Worm (Caenorhabditis elegans) whole organism, L4 larva: ENCODE results near the gene pap-2.
A peak's percentile ranks its signal among the peaks of the same experiment; 100 is the strongest.

Experiments
- F37D6.2 ChIP-seq: sonication (generic microtip); optimal IDR thresholded peaks from 2 replicates; lab custom pipeline; 2016; ENCODE audit warnings: mild to moderate bottlenecking, missing genetic modification characterization, missing compliant biosample characterization
- F44E2.7 ChIP-seq: fragments of 200-800 bp; sonication (Bioruptor generic); IDR thresholded peaks from 2 replicates; pipeline ENCODE4 v2.1.2; 2022; ENCODE audit warnings: missing genetic modification characterization, missing compliant biosample characterization
- R02D3.7 ChIP-seq: fragments of 150-350 bp; sonication (generic microtip); optimal IDR thresholded peaks from 3 replicates; lab custom pipeline; 2014; ENCODE audit warnings: missing biosample characterization, missing genetic modification characterization
- T20F7.1 ChIP-seq: fragments of 200-800 bp; sonication (Bioruptor generic); optimal IDR thresholded peaks from 2 replicates; lab custom pipeline; 2018; ENCODE audit warnings: mild to moderate bottlenecking, missing genetic modification characterization, missing compliant biosample characterization
- aha-1 ChIP-seq: fragments of 150-350 bp; peaks from one replicate; lab custom pipeline; 2014; ENCODE audit warnings: missing biosample characterization, missing genetic modification characterization
- aly-2 ChIP-seq: sonication (generic microtip); optimal IDR thresholded peaks from 2 replicates; lab custom pipeline; 2018; ENCODE audit warnings: missing biosample characterization, missing genetic modification characterization
- ama-1 ChIP-seq: fragments of 150-350 bp; optimal IDR thresholded peaks from 2 replicates; lab custom pipeline; 2014; ENCODE audit warnings: inconsistent platforms, mixed read lengths
- arid-1 ChIP-seq: fragments of 200-800 bp; sonication (Bioruptor generic); conservative IDR thresholded peaks from 2 replicates; pipeline ENCODE4 v1.3.6; 2022; ENCODE audit warnings: missing genetic modification reagents, missing genetic modification characterization, missing compliant biosample characterization
- ceh-44 ChIP-seq: fragments of 200-800 bp; sonication (Bioruptor generic); IDR thresholded peaks from 2 replicates; pipeline ENCODE4 v1.3.6; 2022; ENCODE audit warnings: missing genetic modification reagents, missing genetic modification characterization, missing compliant biosample characterization
- ceh-82 ChIP-seq: sonication (generic microtip); optimal IDR thresholded peaks from 2 replicates; lab custom pipeline; 2017; ENCODE audit warnings: missing biosample characterization, missing genetic modification characterization
- cey-2 ChIP-seq: sonication (generic microtip); optimal IDR thresholded peaks from 3 replicates; lab custom pipeline; 2017; ENCODE audit warnings: missing genetic modification characterization, mild to moderate bottlenecking, missing compliant biosample characterization, antibody characterized with exemption, borderline replicate concordance; ENCODE audit not compliant: insufficient read depth
- ctbp-1 ChIP-seq: fragments of 200-800 bp; sonication (Bioruptor generic); IDR thresholded peaks from 2 replicates; pipeline ENCODE4 v1.3.6; 2022; ENCODE audit warnings: missing genetic modification reagents, missing genetic modification characterization, missing compliant biosample characterization
- daf-12 ChIP-seq: fragments of 150-350 bp; optimal IDR thresholded peaks from 2 replicates; lab custom pipeline; 2014; ENCODE audit warnings: missing biosample characterization, missing genetic modification reagents, missing genetic modification characterization
- dmd-8 ChIP-seq: fragments of 200-800 bp; sonication (Bioruptor generic); IDR thresholded peaks from 2 replicates; pipeline ENCODE4 v1.3.6; 2022; ENCODE audit warnings: missing genetic modification characterization, missing compliant biosample characterization
- dve-1 ChIP-seq: sonication (generic microtip); optimal IDR thresholded peaks from 2 replicates; lab custom pipeline; 2017; ENCODE audit warnings: antibody characterized with exemption, mild to moderate bottlenecking, missing genetic modification characterization, missing compliant biosample characterization; ENCODE audit not compliant: insufficient read depth
- fos-1 ChIP-seq: fragments of 150-350 bp; optimal IDR thresholded peaks from 2 replicates; lab custom pipeline; 2014; ENCODE audit warnings: missing biosample characterization, missing genetic modification characterization
- gei-8 ChIP-seq: fragments of 200-800 bp; sonication (Bioruptor generic); optimal IDR thresholded peaks from 2 replicates; lab custom pipeline; 2018; ENCODE audit warnings: mild to moderate bottlenecking, missing genetic modification characterization, missing compliant biosample characterization
- hlh-11 ChIP-seq: fragments of 200-800 bp; sonication (Bioruptor generic); optimal IDR thresholded peaks from 2 replicates; lab custom pipeline; 2018; ENCODE audit warnings: mild to moderate bottlenecking, missing genetic modification characterization, missing compliant biosample characterization
- hlh-30 ChIP-seq: sonication (generic microtip); optimal IDR thresholded peaks from 2 replicates; lab custom pipeline; 2017; ENCODE audit warnings: antibody characterized with exemption, mild to moderate bottlenecking, missing genetic modification characterization, missing compliant biosample characterization; ENCODE audit not compliant: insufficient read depth
- lin-13 ChIP-seq: fragments of 150-350 bp; optimal IDR thresholded peaks from 2 replicates; lab custom pipeline; 2014; ENCODE audit warnings: missing biosample characterization, missing genetic modification reagents, missing genetic modification characterization
- lin-29 ChIP-seq: fragments of 200-800 bp; sonication (Bioruptor generic); IDR thresholded peaks from 2 replicates; pipeline ENCODE4 v1.3.6; 2022; ENCODE audit warnings: missing genetic modification reagents, missing genetic modification characterization, missing compliant biosample characterization
- lin-38 ChIP-seq: fragments of 200-800 bp; sonication (Bioruptor generic); IDR thresholded peaks from 2 replicates; pipeline ENCODE4 v1.3.6; 2022; ENCODE audit warnings: missing genetic modification reagents, missing genetic modification characterization, missing compliant biosample characterization
- lin-39 ChIP-seq: fragments of 150-350 bp; optimal IDR thresholded peaks from 2 replicates; lab custom pipeline; 2014; ENCODE audit warnings: missing biosample characterization, missing genetic modification reagents, missing genetic modification characterization
- lsy-2 ChIP-seq, 2 experiments: fragments of 150-350 bp in 1 of 2; sonication (generic microtip) in 1 of 2; optimal IDR thresholded peaks; 2 replicates each; lab custom pipeline; 2014 to 2017; ENCODE audit warnings: missing biosample characterization in 2 of 2, missing genetic modification characterization in 2 of 2
- madf-9 ChIP-seq: fragments of 200-800 bp; sonication (Bioruptor generic); conservative IDR thresholded peaks from 2 replicates; pipeline ENCODE4 v1.3.6; 2022; ENCODE audit warnings: missing genetic modification reagents, missing genetic modification characterization, missing compliant biosample characterization
- mdl-1 ChIP-seq, 2 experiments: fragments of 150-350 bp in 1 of 2; sonication (generic microtip) in 1 of 2; optimal IDR thresholded peaks; 2 replicates each; lab custom pipeline; 2014 to 2017; ENCODE audit warnings: missing biosample characterization in 2 of 2, missing genetic modification characterization in 2 of 2
- mdt-29 ChIP-seq: fragments of 200-800 bp; sonication (Bioruptor generic); IDR thresholded peaks from 2 replicates; pipeline ENCODE4 v1.3.6; 2022; ENCODE audit warnings: missing genetic modification reagents, missing genetic modification characterization, missing compliant biosample characterization
- mxl-3 ChIP-seq: fragments of 200-800 bp; sonication (Bioruptor generic); optimal IDR thresholded peaks from 2 replicates; lab custom pipeline; 2018; ENCODE audit warnings: mild to moderate bottlenecking, missing genetic modification characterization, missing compliant biosample characterization
- nhr-102 ChIP-seq: sonication (generic microtip); optimal IDR thresholded peaks from 2 replicates; lab custom pipeline; 2016; ENCODE audit warnings: mild to moderate bottlenecking, missing genetic modification characterization, moderate library complexity, missing compliant biosample characterization
- nhr-11 ChIP-seq: fragments of 150-350 bp; optimal IDR thresholded peaks from 2 replicates; lab custom pipeline; 2014; ENCODE audit warnings: missing biosample characterization, missing genetic modification characterization
- nhr-111 ChIP-seq: fragments of 200-800 bp; sonication (Bioruptor generic); optimal IDR thresholded peaks from 2 replicates; lab custom pipeline; 2018; ENCODE audit warnings: mild to moderate bottlenecking, missing genetic modification characterization, missing compliant biosample characterization
- nhr-28 ChIP-seq: fragments of 150-350 bp; optimal IDR thresholded peaks from 2 replicates; lab custom pipeline; 2014; ENCODE audit warnings: missing biosample characterization, missing genetic modification characterization
- nhr-41 ChIP-seq: fragments of 200-800 bp; sonication (Bioruptor generic); IDR thresholded peaks from 2 replicates; pipeline ENCODE4 v1.3.6; 2022; ENCODE audit warnings: missing genetic modification reagents, missing genetic modification characterization, missing compliant biosample characterization
- nhr-6 ChIP-seq: fragments of 150-350 bp; optimal IDR thresholded peaks from 2 replicates; lab custom pipeline; 2014; ENCODE audit warnings: missing biosample characterization, missing genetic modification characterization
- nhr-76 ChIP-seq: fragments of 150-350 bp; optimal IDR thresholded peaks from 2 replicates; lab custom pipeline; 2014; ENCODE audit warnings: missing biosample characterization, missing genetic modification characterization
- nhr-77 ChIP-seq: fragments of 150-350 bp; optimal IDR thresholded peaks from 2 replicates; lab custom pipeline; 2014; ENCODE audit warnings: missing biosample characterization, missing genetic modification characterization
- php-3 ChIP-seq: fragments of 200-800 bp; sonication (Bioruptor generic); IDR thresholded peaks from 2 replicates; pipeline ENCODE4 v1.3.6; 2022; ENCODE audit warnings: missing genetic modification reagents, missing genetic modification characterization, missing compliant biosample characterization
- pqm-1 ChIP-seq: sonication (generic microtip); optimal IDR thresholded peaks from 2 replicates; lab custom pipeline; 2017; ENCODE audit warnings: missing biosample characterization, missing genetic modification characterization
- rbr-2 ChIP-seq: sonication (generic microtip); optimal IDR thresholded peaks from 2 replicates; lab custom pipeline; 2016; ENCODE audit warnings: missing genotype, missing genetic modification characterization, missing compliant biosample characterization
- saeg-2 ChIP-seq: fragments of 200-800 bp; sonication (Bioruptor generic); IDR thresholded peaks from 2 replicates; pipeline ENCODE4 v1.3.6; 2022; ENCODE audit warnings: missing genetic modification reagents, missing genetic modification characterization, missing compliant biosample characterization
- set-16 ChIP-seq: fragments of 200-800 bp; sonication (Bioruptor generic); IDR thresholded peaks from 2 replicates; pipeline ENCODE4 v1.3.6; 2022; ENCODE audit warnings: missing genetic modification reagents, missing genetic modification characterization, missing compliant biosample characterization
- snpc-4 ChIP-seq: fragments of 150-350 bp; optimal IDR thresholded peaks from 2 replicates; lab custom pipeline; 2014; ENCODE audit warnings: missing biosample characterization, missing genetic modification characterization
- spr-1 ChIP-seq: sonication (generic microtip); optimal IDR thresholded peaks from 2 replicates; lab custom pipeline; 2016; ENCODE audit warnings: mild to moderate bottlenecking, missing genetic modification characterization, missing compliant biosample characterization
- spr-3 ChIP-seq: fragments of 200-800 bp; sonication (Bioruptor generic); optimal IDR thresholded peaks from 2 replicates; lab custom pipeline; 2018; ENCODE audit warnings: mild to moderate bottlenecking, missing genetic modification characterization, missing compliant biosample characterization
- tag-97 ChIP-seq: fragments of 200-800 bp; sonication (Bioruptor generic); IDR thresholded peaks from 2 replicates; pipeline ENCODE4 v1.3.6; 2022; ENCODE audit warnings: missing genetic modification characterization, missing compliant biosample characterization
- unc-130 ChIP-seq: sonication (generic microtip); optimal IDR thresholded peaks from 2 replicates; lab custom pipeline; 2016; ENCODE audit warnings: missing genetic modification reagents, missing genetic modification characterization, missing compliant biosample characterization
- unc-62 ChIP-seq, 3 experiments: fragments of 150-350 bp in 1 of 3; sonication (generic microtip); optimal IDR thresholded peaks in 2 of 3; peaks in 1 of 3; 1 replicate in 1 of 3; 2 replicates in 2 of 3; lab custom pipeline; 2014 to 2017; ENCODE audit warnings: missing biosample characterization in 3 of 3, missing genetic modification characterization in 3 of 3, missing genetic modification reagents in 3 of 3, missing genotype in 1 of 3
- zag-1 ChIP-seq: fragments of 150-350 bp; optimal IDR thresholded peaks from 2 replicates; lab custom pipeline; 2014; ENCODE audit warnings: missing biosample characterization, missing genetic modification characterization
- zfp-2 ChIP-seq: sonication (generic microtip); optimal IDR thresholded peaks from 2 replicates; lab custom pipeline; 2016; ENCODE audit warnings: mild to moderate bottlenecking, missing genetic modification characterization, missing compliant biosample characterization
- zip-11 ChIP-seq: fragments of 200-800 bp; sonication (Bioruptor generic); IDR thresholded peaks from 2 replicates; pipeline ENCODE4 v1.3.6; 2022; ENCODE audit warnings: missing genetic modification characterization, missing compliant biosample characterization
- zip-2 ChIP-seq: fragments of 150-350 bp; optimal IDR thresholded peaks from 2 replicates; lab custom pipeline; 2014; ENCODE audit warnings: missing biosample characterization, missing genetic modification characterization
- ztf-11 ChIP-seq: fragments of 150-350 bp; optimal IDR thresholded peaks from 2 replicates; lab custom pipeline; 2014; ENCODE audit warnings: missing biosample characterization, missing genetic modification characterization
- ztf-7 ChIP-seq: fragments of 150-350 bp; optimal IDR thresholded peaks from 2 replicates; lab custom pipeline; 2014; ENCODE audit warnings: missing biosample characterization, missing genetic modification characterization

The pap-2 gene

DNA sequence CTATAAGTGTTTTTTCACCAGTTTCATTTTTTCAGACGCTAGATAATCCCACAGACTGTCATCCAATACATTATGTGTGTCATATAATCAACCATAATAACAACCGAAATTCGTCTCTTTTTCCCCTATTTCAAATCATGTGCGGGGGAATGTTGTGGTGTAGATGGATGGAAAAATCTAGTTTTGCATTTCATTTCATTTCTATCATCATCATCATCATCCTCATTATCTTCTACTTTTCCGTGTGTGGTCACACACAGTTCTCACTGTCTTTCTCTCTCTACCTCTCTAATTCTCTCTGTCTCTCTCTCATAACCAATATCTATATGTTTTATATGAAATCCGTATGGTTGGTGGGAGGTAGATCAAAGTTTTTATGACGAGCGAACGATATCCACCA lies 35.8 kb downstream of the pap-2 start:
- TF ChIP-seq R02D3.7 (tag; lab: Kevin White, UChicago) (no peak), daf-12 (no peak), cey-2 (tag; lab: Kevin White, UChicago) (no peak), unc-62 (GFP tag; optimal IDR thresholded peaks at IDR 0.05 in 1 of 2; lab: Kevin White, UChicago) (peak in 1 of 2 experiments; percentile 90), unc-62 (tag; optimal IDR thresholded peaks at IDR 0.05; lab: Kevin White, UChicago) (no peak), nhr-76 (tag; lab: Kevin White, UChicago) (no peak), dmd-8 (no peak), zag-1 (tag; lab: Kevin White, UChicago) (no peak), nhr-6 (tag; lab: Kevin White, UChicago) (no peak), nhr-28 (tag; lab: Kevin White, UChicago) (peak; percentile 41), ztf-11 (no peak), nhr-77 (no peak), mdl-1 (tag; optimal IDR thresholded peaks at IDR 0.05; lab: Kevin White, UChicago) (peak in 1 of 2 experiments; percentile 8), lin-13 (GFP tag; lab: Kevin White, UChicago) (no peak), spr-1 (tag; lab: Kevin White, UChicago) (no peak), zip-11 (GFP tag; lab: Robert Waterston, UW) (no peak), zfp-2 (tag; lab: Kevin White, UChicago) (no peak), zip-2 (tag; lab: Kevin White, UChicago) (no peak), gei-8 (GFP tag; lab: Kevin White, UChicago) (no peak), rbr-2 (tag; lab: Kevin White, UChicago) (no peak), lsy-2 (tag; optimal IDR thresholded peaks at IDR 0.05; lab: Kevin White, UChicago) (no peak), madf-9 (no peak), nhr-102 (tag; lab: Kevin White, UChicago) (no peak), set-16 (GFP tag; lab: Robert Waterston, UW) (no peak), hlh-11 (tag; lab: Kevin White, UChicago) (no peak), nhr-11 (no peak), F44E2.7 (GFP tag; lab: Robert Waterston, UW) (no peak), mxl-3 (GFP tag; lab: Kevin White, UChicago) (peak; percentile 42), lin-39 (no peak), ztf-7 (tag; lab: Kevin White, UChicago) (no peak), hlh-30 (tag; lab: Kevin White, UChicago) (peak; percentile 59), lin-38 (GFP tag; lab: Robert Waterston, UW) (no peak), aha-1 (tag; lab: Kevin White, UChicago) (no peak), php-3 (GFP tag; lab: Robert Waterston, UW) (no peak), fos-1 (tag; lab: Kevin White, UChicago) (no peak), nhr-111 (GFP tag; lab: Kevin White, UChicago) (no peak), pqm-1 (tag; lab: Kevin White, UChicago) (no peak), unc-130 (GFP tag; lab: Kevin White, UChicago) (no peak), ceh-82 (no peak), F37D6.2 (tag; lab: Kevin White, UChicago) (no peak)

DNA sequence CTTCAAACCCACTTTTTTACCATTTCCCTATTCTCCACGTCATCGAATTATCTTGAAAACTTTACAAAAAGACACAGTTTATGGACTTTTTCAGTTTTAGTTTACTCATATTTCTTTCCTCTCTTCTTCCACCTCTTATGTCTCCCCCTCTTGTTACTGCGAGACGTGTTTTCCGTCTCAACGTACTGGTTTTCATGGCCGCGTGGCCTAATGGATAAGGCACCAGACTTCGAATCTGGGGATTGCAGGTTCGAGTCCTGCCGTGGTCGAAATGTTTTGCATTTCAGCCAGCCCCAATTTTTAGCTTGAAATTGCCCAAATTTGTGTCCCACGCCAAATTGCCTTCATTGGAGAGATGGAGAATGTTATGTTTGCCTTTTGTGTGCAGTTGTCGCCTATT lies 43.2 kb downstream of the pap-2 start:
- TF ChIP-seq dve-1 (tag; lab: Kevin White, UChicago): peak; percentile 41
- TF ChIP-seq ctbp-1 (GFP tag; lab: Robert Waterston, UW): peak; percentile 78
- TF ChIP-seq T20F7.1: peak; percentile 78
- TF ChIP-seq lin-29 (GFP tag; lab: Robert Waterston, UW): 0 out of 2 replicates have a peak, but pooled peaks have one; percentile 27
- peak; percentile 70 for TF ChIP-seq spr-1 (tag; lab: Kevin White, UChicago)
- TF ChIP-seq ceh-44 (GFP tag; lab: Robert Waterston, UW): 0 out of 2 replicates have a peak, but pooled peaks have one; percentile 46
- TF ChIP-seq saeg-2 (GFP tag; lab: Robert Waterston, UW): 0 out of 2 replicates have a peak, but pooled peaks have one; percentile 46
- TF ChIP-seq tag-97: no peak
- TF ChIP-seq spr-3 (GFP tag; lab: Kevin White, UChicago): peak; percentile 71
- TF ChIP-seq mdt-29 (GFP tag; lab: Robert Waterston, UW): peak; percentile 68; the same call in 1 of the 2 replicates
- peak; percentile 82; the same call in 1 of the 2 replicates for TF ChIP-seq nhr-41 (GFP tag; lab: Robert Waterston, UW)
- no peak for TF ChIP-seq ama-1 (lab: Kevin White, UChicago)
- peak; percentile 69; the same call in 1 of the 2 replicates for TF ChIP-seq php-3 (GFP tag; lab: Robert Waterston, UW)
- no peak for TF ChIP-seq snpc-4 (tag; lab: Kevin White, UChicago)
- peak; percentile 39 for TF ChIP-seq aly-2 (tag; lab: Kevin White, UChicago)
- TF ChIP-seq arid-1 (GFP tag; lab: Robert Waterston, UW): peak; percentile 84
